Fruit fly (Drosophila melanogaster) Kc167 (cell line): ENCODE data around the gene CG12691.

ENCODE experiments used
- Myc ChIP-seq: fragments of >200 bp; optimal IDR thresholded peaks from 2 replicates; lab custom pipeline; 2017; ENCODE audit warnings: missing external identifiers
- h ChIP-seq: fragments of >200 bp; optimal IDR thresholded peaks from 3 replicates; lab custom pipeline; 2018; ENCODE audit warnings: missing external identifiers
- psq ChIP-seq: fragments of >200 bp; optimal IDR thresholded peaks from 2 replicates; lab custom pipeline; 2017; ENCODE audit warnings: missing external identifiers

DNA sequence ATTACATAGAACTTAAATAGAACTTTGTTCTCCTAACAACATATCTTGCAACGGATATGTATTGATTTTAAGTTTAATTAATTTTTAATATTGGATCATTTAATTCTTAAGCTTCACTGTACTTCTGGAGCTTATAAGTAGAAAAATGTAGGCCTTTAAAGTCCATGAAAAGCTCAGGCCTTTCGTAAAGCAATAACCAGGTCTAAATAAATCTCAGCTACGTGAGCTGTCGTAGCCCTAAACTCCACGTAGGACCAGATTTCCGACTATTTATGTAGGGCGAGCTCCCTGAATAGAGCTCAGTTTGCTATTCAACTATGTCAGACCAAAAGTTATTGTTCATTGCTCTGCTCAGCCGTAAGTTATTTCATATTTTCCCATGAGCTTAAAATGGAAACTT, 17.8 kb upstream of the CG12691 start, which contains the start of gene CG43135:
- no peak for TF ChIP-seq h (lab: Kevin White, UChicago)
- no peak for TF ChIP-seq Myc (lab: Kevin White, UChicago)
- no peak for TF ChIP-seq psq
